Worm (Caenorhabditis elegans): ENCODE data around the gene aakg-5.

DNA sequence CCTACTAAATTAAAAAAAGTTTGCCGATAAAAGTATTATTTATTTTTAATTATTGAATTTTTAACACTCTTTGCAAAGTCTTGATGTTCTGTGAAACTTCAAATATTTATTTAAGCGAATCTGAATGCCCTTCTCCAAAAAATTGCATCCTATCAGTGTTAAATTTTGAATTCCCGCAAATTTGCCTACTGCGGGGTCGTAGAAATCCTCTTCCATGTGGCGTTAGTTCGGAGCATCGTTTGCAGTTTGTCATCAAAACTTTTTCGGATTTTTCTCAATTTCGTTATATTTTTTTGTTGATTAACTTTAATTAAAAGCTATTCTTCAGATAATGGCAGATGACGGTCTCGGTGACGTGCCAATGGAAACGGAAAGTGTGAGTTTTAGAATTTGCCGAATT, 34.5 kb downstream of the aakg-5 start, which contains the start of gene ufd-3:
- TF ChIP-seq med-1 (GFP tag; optimal IDR thresholded peaks at IDR 0.05; ENCODE audit: insufficient read depth), result no peak
- TF ChIP-seq ztf-29 (GFP tag; IDR thresholded peaks at IDR 0.05), result peak; percentile 54; the same call in 1 of the 2 replicates
- peak; percentile 64 for TF ChIP-seq cog-1 (tag; optimal IDR thresholded peaks at IDR 0.05)
- peak; percentile 74; the same call in 1 of the 2 replicates for TF ChIP-seq flt-1 (GFP tag; IDR thresholded peaks at IDR 0.05)
- no peak for TF ChIP-seq ref-1 (GFP tag; conservative IDR thresholded peaks at IDR 0.05)
- TF ChIP-seq ztf-23 (GFP tag; IDR thresholded peaks at IDR 0.05), result peak; percentile 69; the same call in 1 of the 2 replicates

Data from whole organism, midembryonic.